Worm (Caenorhabditis elegans) whole organism, mixed stage, embryonic: ENCODE measurements around the gene srx-133.

ENCODE experiments used
- ceh-83 ChIP-seq: fragments of 200-800 bp; sonication (Bioruptor generic); optimal IDR thresholded peaks from 2 replicates; lab custom pipeline; 2018; ENCODE audit warnings: mild to moderate bottlenecking, missing genetic modification characterization, missing compliant biosample characterization
- lsy-2 ChIP-seq: fragments of 150-350 bp; optimal IDR thresholded peaks from 2 replicates; lab custom pipeline; 2014; ENCODE audit warnings: missing biosample characterization, missing genetic modification characterization
- mls-2 ChIP-seq: sonication (generic microtip); optimal IDR thresholded peaks from 2 replicates; lab custom pipeline; 2016; ENCODE audit warnings: mild to moderate bottlenecking, missing genetic modification characterization, moderate library complexity, missing compliant biosample characterization
- nhr-237 ChIP-seq: fragments of 150-350 bp; optimal IDR thresholded peaks from 2 replicates; lab custom pipeline; 2014; ENCODE audit warnings: missing biosample characterization, missing genetic modification characterization
- pha-4 ChIP-seq: fragments of 150-350 bp; optimal IDR thresholded peaks from 2 replicates; lab custom pipeline; 2018; ENCODE audit warnings: missing biosample characterization, missing genetic modification reagents, missing genetic modification characterization
- snpc-4 ChIP-seq: fragments of 150-350 bp; optimal IDR thresholded peaks from 2 replicates; lab custom pipeline; 2014; ENCODE audit warnings: missing biosample characterization, missing genetic modification characterization
- unc-62 ChIP-seq: fragments of 150-350 bp; optimal IDR thresholded peaks from 2 replicates; lab custom pipeline; 2014; ENCODE audit warnings: missing biosample characterization, missing genetic modification reagents, missing genetic modification characterization
- ztf-11 ChIP-seq: fragments of 150-350 bp; optimal IDR thresholded peaks from 2 replicates; lab custom pipeline; 2014; ENCODE audit warnings: missing biosample characterization, missing genetic modification characterization

DNA sequence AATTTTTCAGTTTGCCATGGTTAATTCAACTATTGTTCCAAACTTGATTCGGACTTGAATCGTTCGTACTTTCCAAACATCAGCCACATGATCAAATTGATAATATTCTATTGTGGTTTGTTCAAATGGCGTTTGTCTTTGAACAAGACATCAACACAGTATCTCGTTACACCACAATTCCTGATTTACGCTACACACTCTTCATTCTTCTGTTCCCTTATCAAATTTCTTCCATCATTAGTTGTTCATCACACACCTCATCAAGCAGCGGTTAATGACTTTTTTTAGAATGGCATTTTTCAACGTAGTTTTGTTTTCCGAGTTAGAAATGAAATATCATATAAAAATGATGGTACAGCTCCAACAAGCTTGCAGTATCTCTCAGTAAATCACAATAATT lies 29.7 kb downstream of the srx-133 start:
- TF ChIP-seq snpc-4 (tag; lab: Kevin White, UChicago) (no peak), unc-62 (no peak), nhr-237 (tag; lab: Kevin White, UChicago) (no peak), ceh-83 (GFP tag; lab: Kevin White, UChicago) (no peak), ztf-11 (tag; lab: Kevin White, UChicago) (no peak), pha-4 (tag; lab: Kevin White, UChicago) (no peak), mls-2 (tag; lab: Kevin White, UChicago) (no peak), lsy-2 (tag; lab: Kevin White, UChicago) (no peak)
